Worm (Caenorhabditis elegans) whole organism, late embryonic: ENCODE results near the gene F22E5.13.
"Not testable (repeated sequence)": the region's sequence is repeated elsewhere in the genome, so short reads cannot be mapped to it uniquely, and the experiment has no call there.

Experiments used
- F13H6.1 ChIP-seq: sonication (generic microtip); optimal IDR thresholded peaks from 2 replicates; lab custom pipeline; 2016; ENCODE audit warnings: missing genetic modification characterization, missing compliant biosample characterization
- ceh-19 ChIP-seq: fragments of 200-800 bp; sonication (Bioruptor generic); optimal IDR thresholded peaks from 2 replicates; lab custom pipeline; 2018; ENCODE audit warnings: mild to moderate bottlenecking, missing genetic modification characterization, missing compliant biosample characterization
- fkh-10 ChIP-seq: fragments of 150-350 bp; optimal IDR thresholded peaks from 2 replicates; lab custom pipeline; 2014; ENCODE audit warnings: missing biosample characterization, missing genetic modification reagents, missing genetic modification characterization
- madf-2 ChIP-seq: sonication (generic microtip); optimal IDR thresholded peaks from 2 replicates; lab custom pipeline; 2017; ENCODE audit warnings: missing genetic modification characterization, missing compliant biosample characterization
- nhr-11 ChIP-seq: fragments of 150-350 bp; optimal IDR thresholded peaks from 2 replicates; lab custom pipeline; 2014; ENCODE audit warnings: missing biosample characterization, missing genetic modification characterization

- not testable (repeated sequence) for TF ChIP-seq F13H6.1 (tag; lab: Kevin White, UChicago); madf-2 (tag; lab: Kevin White, UChicago); ceh-19; fkh-10; nhr-11 (tag; lab: Kevin White, UChicago)
These were observed 9.9 kb downstream of the F22E5.13 start, which contains the start of gene F22E5.8 for ce11 chrII:2639401-2640088.
